Worm (Caenorhabditis elegans): ENCODE measurements around the gene cec-1.

DNA sequence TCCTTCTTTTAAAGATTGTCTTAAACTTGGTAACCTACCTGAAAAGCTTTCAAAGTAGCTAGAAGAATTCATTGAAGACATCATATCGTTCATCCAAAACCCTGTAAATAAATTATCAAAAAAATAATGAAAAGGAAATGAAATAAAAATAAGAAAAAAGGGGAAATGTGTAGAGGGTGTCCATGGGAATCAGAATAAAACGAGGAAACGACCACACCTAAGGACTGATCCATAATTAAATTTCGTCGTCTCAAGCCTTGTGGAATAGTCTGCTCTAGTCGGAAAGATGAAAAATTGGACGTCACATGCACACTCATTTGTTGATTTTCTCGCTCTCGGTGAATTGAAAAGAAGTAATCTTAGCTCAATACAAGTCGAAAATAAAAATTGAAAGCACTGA, 8.9 kb downstream of the cec-1 start, which contains the start of gene ZK1236.9:
- TF ChIP-seq hlh-1 (tag; optimal IDR thresholded peaks at IDR 0.05) (no peak), sptf-1 (tag; optimal IDR thresholded peaks at IDR 0.05) (no peak), nhr-28 (tag; optimal IDR thresholded peaks at IDR 0.05) (no peak), elt-3 (tag; optimal IDR thresholded peaks at IDR 0.05) (no peak), mab-5 (tag; optimal IDR thresholded peaks at IDR 0.05) (no peak), pha-4 (tag; optimal IDR thresholded peaks at IDR 0.05) (no peak), nhr-237 (tag; optimal IDR thresholded peaks at IDR 0.05) (no peak)
